Worm (Caenorhabditis elegans): Measurements from ENCODE around the gene C23G10.10.

DNA sequence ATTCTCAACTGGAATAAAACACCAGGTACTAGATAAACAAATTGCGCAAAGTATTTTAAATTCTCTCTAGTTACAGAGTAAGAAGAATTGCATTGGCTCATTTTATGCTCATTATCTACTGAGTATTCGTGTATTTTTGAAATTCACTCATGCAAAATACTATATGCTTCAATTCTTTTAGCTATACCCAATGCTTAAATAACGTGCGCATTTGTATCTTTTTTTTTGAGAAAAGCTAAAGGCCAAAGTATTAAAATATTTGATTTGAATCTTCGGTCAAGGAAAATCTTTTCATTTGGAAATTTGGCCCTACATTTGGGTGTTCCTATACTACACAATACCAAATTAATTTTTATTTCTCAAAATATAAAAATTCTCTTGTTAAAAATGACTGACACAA is 48.2 kb upstream of the C23G10.10 start, which contains the start of gene srg-4:
- TF ChIP-seq nhr-237 (tag; optimal IDR thresholded peaks at IDR 0.05): no peak
- no peak for TF ChIP-seq nfya-1 (tag; optimal IDR thresholded peaks at IDR 0.05; ENCODE audit: insufficient read depth)
- no peak for TF ChIP-seq mdl-1 (tag; optimal IDR thresholded peaks at IDR 0.05)
- TF ChIP-seq fos-1 (tag; optimal IDR thresholded peaks at IDR 0.05): no peak
- TF ChIP-seq ama-1 (optimal IDR thresholded peaks at IDR 0.05): no peak
- no peak for TF ChIP-seq nhr-77 (tag; optimal IDR thresholded peaks at IDR 0.05)
- TF ChIP-seq daf-12 (tag; optimal IDR thresholded peaks at IDR 0.05): no peak
- no peak for TF ChIP-seq elt-1 (tag; optimal IDR thresholded peaks at IDR 0.05)

Data from whole organism, L3 larva.